Worm (Caenorhabditis elegans) whole organism, L4/young adult: ENCODE measurements around the gene ZK856.6.

Experiments used
- W03F9.2 ChIP-seq: fragments of 150-350 bp; optimal IDR thresholded peaks from 2 replicates; lab custom pipeline; 2014; ENCODE audit warnings: missing biosample characterization, missing genetic modification characterization
- dao-5 ChIP-seq: sonication (generic microtip); optimal IDR thresholded peaks from 2 replicates; lab custom pipeline; 2016; ENCODE audit warnings: missing genotype, missing genetic modification characterization, moderate library complexity, missing compliant biosample characterization
- him-1 ChIP-seq: sonication (generic microtip); optimal IDR thresholded peaks from 2 replicates; lab custom pipeline; 2016; ENCODE audit warnings: missing genotype, missing genetic modification reagents, missing genetic modification characterization, missing compliant biosample characterization

The ZK856.6 gene

DNA sequence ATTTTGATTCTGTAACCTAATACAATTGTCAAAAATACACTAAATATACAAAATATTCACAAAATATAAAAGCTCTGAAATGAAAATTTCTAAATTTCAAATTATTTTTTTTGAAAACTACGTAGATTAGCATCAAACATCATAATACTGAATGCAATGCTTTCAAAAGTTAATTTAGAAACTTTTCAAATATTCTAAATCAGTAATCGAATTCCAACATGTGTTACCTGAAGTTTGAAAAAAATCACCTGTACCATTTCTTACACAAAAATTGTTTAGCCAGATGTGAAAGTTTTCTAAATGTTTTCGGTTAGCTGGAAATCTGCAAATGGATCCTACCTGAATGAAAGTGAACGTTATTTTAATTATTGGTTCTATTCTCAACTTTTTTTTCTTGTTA, 23.5 kb downstream of the ZK856.6 start, which contains the start of gene C12D8.20:
TSS of gene C12D8.20 (plus strand) at position 301 of the 400 bp plus-strand sequence.
- TF ChIP-seq dao-5 (tag; lab: Kevin White, UChicago) (no peak), W03F9.2 (tag; lab: Kevin White, UChicago) (no peak), him-1 (tag; lab: Kevin White, UChicago) (no peak)

ce11 chrV:10224619-10225018, 26.1 kb downstream of the ZK856.6 start:
- no peak for TF ChIP-seq W03F9.2 (tag; lab: Kevin White, UChicago)
- no peak for TF ChIP-seq him-1 (tag; lab: Kevin White, UChicago)
- no peak for TF ChIP-seq dao-5 (tag; lab: Kevin White, UChicago)

DNA sequence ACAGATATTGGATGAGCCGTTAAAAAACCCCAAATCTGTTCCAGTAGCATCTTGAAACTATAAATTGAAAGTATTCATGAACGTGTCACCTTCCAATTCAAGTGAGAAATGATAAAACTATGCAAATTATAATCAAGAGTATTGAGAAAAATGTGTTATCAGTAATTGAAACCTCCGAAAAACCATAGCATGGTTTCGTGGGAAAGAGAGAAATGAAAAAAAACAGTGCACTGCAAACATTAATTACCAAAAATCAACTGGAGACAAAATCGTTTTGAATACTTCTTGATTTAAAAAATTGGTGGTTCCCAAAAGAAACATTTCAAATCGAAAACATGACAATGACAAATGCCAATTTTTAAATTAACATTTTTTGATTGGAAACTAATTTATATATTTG, 27.1 kb downstream of the ZK856.6 start, which contains the start of gene daf-36:
TSS of gene daf-36 (minus strand) at position 101 of the 400 bp plus-strand sequence.
- no peak for TF ChIP-seq W03F9.2 (tag; lab: Kevin White, UChicago)
- TF ChIP-seq him-1 (tag; lab: Kevin White, UChicago), result no peak
- no peak for TF ChIP-seq dao-5 (tag; lab: Kevin White, UChicago)

DNA sequence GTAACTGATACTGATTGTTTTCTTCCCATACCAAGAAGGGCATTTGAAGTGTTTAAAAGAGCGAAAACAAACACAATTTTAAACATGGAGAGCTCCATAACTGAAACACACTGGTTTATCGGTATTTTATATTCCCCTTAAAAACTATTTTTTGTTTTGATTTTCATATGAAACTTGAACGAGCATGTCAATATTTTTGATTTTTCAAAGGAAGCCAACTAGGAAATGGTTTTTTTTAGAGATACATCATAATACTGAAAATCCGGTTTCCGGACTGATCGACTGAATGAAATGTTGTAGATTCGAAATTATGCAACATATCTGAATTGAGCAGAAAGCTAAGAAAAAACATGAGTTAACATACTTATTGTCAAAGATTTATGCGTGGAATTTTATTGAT, 28.8 kb downstream of the ZK856.6 start, which contains the start of gene ttr-19:
TSS of gene ttr-19 (minus strand) at position 101 of the 400 bp plus-strand sequence.
- no peak for TF ChIP-seq W03F9.2 (tag; lab: Kevin White, UChicago)
- no peak for TF ChIP-seq him-1 (tag; lab: Kevin White, UChicago)
- no peak for TF ChIP-seq dao-5 (tag; lab: Kevin White, UChicago)

DNA sequence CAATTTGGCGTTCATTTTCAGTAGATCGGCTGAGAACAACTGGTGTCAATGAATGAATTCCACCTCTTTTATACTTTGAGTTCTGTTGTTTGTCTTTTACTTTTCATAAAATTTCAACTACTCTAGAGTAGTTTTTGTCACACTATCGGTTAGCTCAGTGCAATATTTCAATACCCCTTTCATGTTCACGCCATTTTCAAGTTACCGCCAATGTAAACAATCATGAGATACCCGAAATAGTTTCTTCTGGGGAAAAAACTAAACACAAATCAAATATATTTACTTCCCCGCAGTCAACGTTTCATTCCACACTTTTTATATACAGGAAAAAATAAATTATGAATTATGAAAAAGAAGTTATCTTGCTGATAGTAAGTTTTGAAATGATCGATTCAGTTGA, 29.9 kb downstream of the ZK856.6 start, which contains the start of gene fipr-4:
TSS of gene fipr-4 (minus strand) at position 101 of the 400 bp plus-strand sequence.
- TF ChIP-seq him-1 (tag; lab: Kevin White, UChicago) (no peak), W03F9.2 (tag; lab: Kevin White, UChicago) (no peak), dao-5 (tag; lab: Kevin White, UChicago) (no peak)

DNA sequence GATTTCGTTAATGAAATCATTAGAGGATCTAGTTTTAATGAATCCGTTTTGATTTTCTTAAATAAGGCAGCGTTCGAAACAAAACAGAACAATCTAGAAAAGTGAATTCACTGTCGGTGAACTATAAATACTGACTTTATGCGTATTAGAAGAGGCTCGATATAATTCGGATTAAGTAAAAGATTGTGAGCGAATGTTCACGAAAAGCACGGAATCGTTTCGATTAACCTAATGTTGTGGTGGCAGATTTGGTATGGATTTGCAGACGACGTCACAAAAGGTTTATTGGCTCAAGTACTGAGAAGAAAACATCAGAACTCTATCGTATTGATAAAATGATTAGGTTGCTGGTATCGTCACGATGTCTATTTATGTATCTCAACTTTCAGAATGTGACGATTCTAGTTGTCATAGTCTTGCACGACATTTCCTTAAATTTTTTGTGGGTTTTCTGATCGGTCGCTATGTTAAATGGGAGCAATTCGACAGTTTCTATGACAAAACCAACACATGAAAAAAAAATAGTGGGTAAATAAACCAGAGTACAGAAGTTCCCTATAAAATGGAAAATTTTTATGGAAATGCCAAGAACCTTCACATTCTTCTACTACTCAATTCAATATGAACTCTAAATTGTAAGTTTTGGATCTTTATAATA, 30.9 kb downstream of the ZK856.6 start, which contains the start of the genes pyt-1 and fipr-7:
TSS of gene pyt-1 (minus strand) at position 101 of the 658 bp plus-strand sequence.
TSS of gene fipr-7 (plus strand) at position 608 of the 658 bp plus-strand sequence.
- TF ChIP-seq him-1 (tag; lab: Kevin White, UChicago), result no peak
- TF ChIP-seq W03F9.2 (tag; lab: Kevin White, UChicago), result no peak
- TF ChIP-seq dao-5 (tag; lab: Kevin White, UChicago), result no peak

ce11 chrV:10230932-10231331, 32.4 kb downstream of the ZK856.6 start, which contains the start of gene fipr-6:
fipr-6 (plus strand) TSS chrV:10231232.
- TF ChIP-seq W03F9.2 (tag; lab: Kevin White, UChicago) (no peak), him-1 (tag; lab: Kevin White, UChicago) (no peak), dao-5 (tag; lab: Kevin White, UChicago) (no peak)

DNA sequence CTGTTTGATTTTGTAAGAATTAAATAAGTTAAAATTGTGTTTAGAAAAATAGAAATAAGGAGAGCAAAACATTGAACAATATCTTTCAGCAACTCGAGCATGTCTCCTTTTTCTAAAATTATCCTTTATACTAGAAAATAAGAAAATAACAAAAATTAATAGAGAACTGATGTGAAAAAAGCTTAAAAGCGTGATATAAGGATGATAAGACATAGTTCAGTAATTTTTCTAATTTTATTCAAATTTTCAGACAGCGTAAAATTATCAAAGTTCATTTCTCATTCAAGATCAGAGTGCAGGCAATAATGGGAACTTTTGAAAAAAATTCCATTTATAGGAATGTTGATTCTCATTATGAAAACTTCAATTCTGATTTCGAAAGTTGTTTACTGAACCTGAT, 34.8 kb downstream of the ZK856.6 start, which contains the start of gene str-182:
TSS of gene str-182 (minus strand) at position 101 of the 400 bp plus-strand sequence.
- TF ChIP-seq dao-5 (tag; lab: Kevin White, UChicago) (no peak), W03F9.2 (tag; lab: Kevin White, UChicago) (no peak), him-1 (tag; lab: Kevin White, UChicago) (no peak)

DNA sequence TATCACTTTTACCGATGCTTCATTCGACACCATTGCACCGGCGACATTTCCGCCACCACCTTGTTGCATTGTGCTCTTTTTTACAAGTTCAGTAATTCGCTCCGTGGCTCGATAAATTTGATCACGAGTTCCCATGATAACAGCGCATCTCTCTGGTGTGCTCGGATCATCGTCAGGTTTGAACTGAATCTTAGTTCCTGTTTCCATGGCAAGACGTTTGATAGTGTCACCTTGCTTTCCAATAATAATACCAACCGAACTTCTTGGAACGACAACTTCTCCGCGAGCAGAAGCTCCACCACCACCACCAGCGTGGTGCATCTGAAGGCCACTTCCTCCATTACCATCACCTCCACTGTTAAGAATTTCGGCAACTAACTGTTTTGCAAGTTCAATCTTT, 38.7 kb downstream of the ZK856.6 start:
- TF ChIP-seq him-1 (tag; lab: Kevin White, UChicago), result no peak
- TF ChIP-seq dao-5 (tag; lab: Kevin White, UChicago), result no peak
- no peak for TF ChIP-seq W03F9.2 (tag; lab: Kevin White, UChicago)

- TF ChIP-seq dao-5 (tag; lab: Kevin White, UChicago) (no peak), W03F9.2 (tag; lab: Kevin White, UChicago) (no peak), him-1 (tag; lab: Kevin White, UChicago) (no peak)
Observed at ce11 chrV:10237959-10238444, 39.5 kb downstream of the ZK856.6 start.

DNA sequence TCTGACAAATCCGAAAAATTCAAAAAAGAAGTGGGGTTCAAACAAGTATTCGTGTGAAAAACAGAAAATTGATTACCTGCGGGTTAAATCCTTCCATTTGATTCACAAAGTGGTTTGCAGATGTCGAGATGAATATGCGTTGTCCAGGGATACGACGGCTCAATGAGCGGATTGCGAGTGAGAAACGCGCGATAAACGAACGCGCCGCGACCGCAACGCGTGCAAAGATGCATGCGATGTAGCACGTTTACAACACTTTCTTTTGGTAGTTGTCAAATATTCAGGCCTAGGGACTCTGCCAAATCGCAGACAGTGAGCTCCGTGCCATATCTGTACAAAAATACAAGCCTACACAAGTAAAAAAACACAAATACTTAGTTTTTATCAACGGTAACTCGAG, 40.2 kb downstream of the ZK856.6 start, which contains the start of gene fubl-1:
TSS of gene fubl-1 (minus strand) at position 202 of the 400 bp plus-strand sequence.
- TF ChIP-seq W03F9.2 (tag; lab: Kevin White, UChicago), result no peak
- TF ChIP-seq dao-5 (tag; lab: Kevin White, UChicago), result no peak
- no peak for TF ChIP-seq him-1 (tag; lab: Kevin White, UChicago)

- TF ChIP-seq dao-5 (tag; lab: Kevin White, UChicago) (no peak), W03F9.2 (tag; lab: Kevin White, UChicago) (no peak), him-1 (tag; lab: Kevin White, UChicago) (no peak)
Observed at ce11 chrV:10239861-10240260, 41.4 kb downstream of the ZK856.6 start, which contains the start of gene fipr-8. fipr-8 (minus strand) TSS chrV:10239961.

- TF ChIP-seq him-1 (tag; lab: Kevin White, UChicago) (no peak), dao-5 (tag; lab: Kevin White, UChicago) (no peak), W03F9.2 (tag; lab: Kevin White, UChicago) (no peak)
Observed at ce11 chrV:10241121-10241803, 42.8 kb downstream of the ZK856.6 start, which contains the start of the genes C12D8.21 and col-148. C12D8.21 (minus strand) TSS chrV:10241188. col-148 (plus strand) TSS chrV:10241753.
